Worm (Caenorhabditis elegans) whole organism, young adult: ENCODE results near the gene cin-4.

Experiments
- B0019.2 ChIP-seq: fragments of 200-800 bp; sonication (Bioruptor generic); conservative IDR thresholded peaks from 2 replicates; pipeline ENCODE4 v1.3.6; 2022; ENCODE audit warnings: missing genetic modification reagents, missing genetic modification characterization, missing compliant biosample characterization
- B0261.1 ChIP-seq: sonication (generic microtip); optimal IDR thresholded peaks from 2 replicates; lab custom pipeline; 2016; ENCODE audit warnings: mild to moderate bottlenecking, missing genetic modification characterization, moderate library complexity, missing compliant biosample characterization
- C17E4.6 ChIP-seq: fragments of 200-800 bp; sonication (Bioruptor generic); IDR thresholded peaks from 2 replicates; pipeline ENCODE4 v1.3.6; 2022; ENCODE audit warnings: missing genetic modification reagents, missing genetic modification characterization, missing compliant biosample characterization
- F10E7.11 ChIP-seq: sonication (generic microtip); optimal IDR thresholded peaks from 2 replicates; lab custom pipeline; 2017; ENCODE audit warnings: mild to moderate bottlenecking, missing genetic modification characterization, moderate library complexity, missing compliant biosample characterization
- F37B4.10 ChIP-seq: fragments of 200-800 bp; sonication (Bioruptor generic); IDR thresholded peaks from 2 replicates; pipeline ENCODE4 v1.3.6; 2022; ENCODE audit warnings: missing genetic modification characterization, missing compliant biosample characterization
- F39B2.1 ChIP-seq: fragments of 200-800 bp; sonication (Bioruptor generic); IDR thresholded peaks from 2 replicates; pipeline ENCODE4 v1.3.6; 2022; ENCODE audit warnings: missing genetic modification reagents, missing genetic modification characterization, missing compliant biosample characterization
- F57A8.1 ChIP-seq: fragments of 200-800 bp; sonication (Bioruptor generic); optimal IDR thresholded peaks from 2 replicates; lab custom pipeline; 2018; ENCODE audit warnings: mild to moderate bottlenecking, missing genetic modification characterization, moderate library complexity, missing compliant biosample characterization
- F57C9.4 ChIP-seq: sonication (generic microtip); optimal IDR thresholded peaks from 2 replicates; lab custom pipeline; 2017; ENCODE audit warnings: mild to moderate bottlenecking, missing genetic modification characterization, missing compliant biosample characterization
- K12H6.12 ChIP-seq: fragments of 200-800 bp; sonication (Bioruptor generic); optimal IDR thresholded peaks from 2 replicates; lab custom pipeline; 2018; ENCODE audit warnings: mild to moderate bottlenecking, missing genetic modification characterization, missing compliant biosample characterization
- Y56A3A.18 ChIP-seq: fragments of 200-800 bp; sonication (Bioruptor generic); IDR thresholded peaks from 2 replicates; pipeline ENCODE4 v1.3.6; 2022; ENCODE audit warnings: missing genetic modification reagents, missing genetic modification characterization, missing compliant biosample characterization
- Y95B8A.8 ChIP-seq: fragments of 200-800 bp; sonication (Bioruptor generic); IDR thresholded peaks from 2 replicates; pipeline ENCODE4 v1.3.6; 2022; ENCODE audit warnings: missing genetic modification reagents, missing genetic modification characterization, missing compliant biosample characterization
- aptf-3 ChIP-seq: fragments of 200-800 bp; sonication (Bioruptor generic); IDR thresholded peaks from 2 replicates; pipeline ENCODE4 v1.3.6; 2022; ENCODE audit warnings: missing genetic modification characterization, missing compliant biosample characterization
- bed-1 ChIP-seq: fragments of 200-800 bp; sonication (Bioruptor generic); IDR thresholded peaks from 2 replicates; pipeline ENCODE4 v1.3.6; 2022; ENCODE audit warnings: missing genetic modification reagents, missing genetic modification characterization, missing compliant biosample characterization
- bed-2 ChIP-seq: fragments of 200-800 bp; sonication (Bioruptor generic); IDR thresholded peaks from 2 replicates; pipeline ENCODE4 v1.3.6; 2022; ENCODE audit warnings: missing genetic modification reagents, missing genetic modification characterization, missing compliant biosample characterization
- cebp-1 ChIP-seq, 2 experiments: fragments of 200-800 bp in 1 of 2; sonication (Bioruptor generic) in 1 of 2; sonication (generic microtip) in 1 of 2; IDR thresholded peaks in 1 of 2; optimal IDR thresholded peaks in 1 of 2; 2 replicates each; pipeline versions ENCODE4 v1.3.6 to Lab custom; 2017 to 2022; ENCODE audit warnings: missing compliant biosample characterization in 2 of 2, missing genetic modification characterization in 2 of 2, mild to moderate bottlenecking in 1 of 2, missing genetic modification reagents in 1 of 2, moderate library complexity in 1 of 2
- ceh-27 ChIP-seq: fragments of 200-800 bp; sonication (Bioruptor generic); optimal IDR thresholded peaks from 2 replicates; lab custom pipeline; 2018; ENCODE audit warnings: mild to moderate bottlenecking, missing genetic modification characterization, moderate library complexity, missing compliant biosample characterization
- ceh-91 ChIP-seq: fragments of 200-800 bp; sonication (Bioruptor generic); IDR thresholded peaks from 2 replicates; pipeline ENCODE4 v1.3.6; 2022; ENCODE audit warnings: missing genetic modification reagents, missing genetic modification characterization, missing compliant biosample characterization
- chd-7 ChIP-seq: sonication (generic microtip); optimal IDR thresholded peaks from 2 replicates; lab custom pipeline; 2016; ENCODE audit warnings: mild to moderate bottlenecking, missing genetic modification characterization, moderate library complexity, missing compliant biosample characterization
- die-1 ChIP-seq: sonication (generic microtip); optimal IDR thresholded peaks from 2 replicates; lab custom pipeline; 2016; ENCODE audit warnings: missing genotype, mild to moderate bottlenecking, missing genetic modification characterization, missing compliant biosample characterization
- efl-1 ChIP-seq: fragments of 150-350 bp; optimal IDR thresholded peaks from 2 replicates; lab custom pipeline; 2014; ENCODE audit warnings: missing biosample characterization, missing genetic modification reagents, missing genetic modification characterization
- egl-18 ChIP-seq: fragments of 200-800 bp; sonication (Bioruptor generic); IDR thresholded peaks from 2 replicates; pipeline ENCODE4 v1.3.6; 2022; ENCODE audit warnings: missing genetic modification reagents, missing genetic modification characterization, missing compliant biosample characterization
- egl-44 ChIP-seq: fragments of 200-800 bp; sonication (Bioruptor generic); IDR thresholded peaks from 2 replicates; pipeline ENCODE4 v1.3.6; 2022; ENCODE audit warnings: missing genetic modification reagents, missing genetic modification characterization, missing compliant biosample characterization
- egrh-3 ChIP-seq: fragments of 200-800 bp; sonication (Bioruptor generic); IDR thresholded peaks from 2 replicates; pipeline ENCODE4 v1.3.6; 2022; ENCODE audit warnings: missing genetic modification reagents, missing genetic modification characterization, missing compliant biosample characterization
- hmg-20 ChIP-seq: fragments of 200-800 bp; sonication (Bioruptor generic); IDR thresholded peaks from 2 replicates; pipeline ENCODE4 v1.3.6; 2022; ENCODE audit warnings: missing genetic modification reagents, missing genetic modification characterization, missing compliant biosample characterization
- let-607 ChIP-seq, 2 experiments: fragments of 200-800 bp in 1 of 2; sonication (Bioruptor generic) in 1 of 2; sonication (generic microtip) in 1 of 2; optimal IDR thresholded peaks; 2 replicates each; lab custom pipeline; 2016 to 2018; ENCODE audit warnings: mild to moderate bottlenecking in 2 of 2, missing compliant biosample characterization in 2 of 2, missing genetic modification characterization in 2 of 2, moderate library complexity in 2 of 2, missing genotype in 1 of 2
- lin-26 ChIP-seq: fragments of 200-800 bp; sonication (Bioruptor generic); IDR thresholded peaks from 2 replicates; pipeline ENCODE4 v1.3.6; 2022; ENCODE audit warnings: missing genetic modification reagents, missing genetic modification characterization, missing compliant biosample characterization
- lir-1 ChIP-seq: fragments of 200-800 bp; sonication (Bioruptor generic); conservative IDR thresholded peaks from 2 replicates; pipeline ENCODE4 v1.3.6; 2022; ENCODE audit warnings: missing genetic modification reagents, missing genetic modification characterization, missing compliant biosample characterization
- lsl-1 ChIP-seq: fragments of 200-800 bp; sonication (Bioruptor generic); optimal IDR thresholded peaks from 2 replicates; lab custom pipeline; 2018; ENCODE audit warnings: mild to moderate bottlenecking, missing genetic modification characterization, moderate library complexity, missing compliant biosample characterization
- madf-10 ChIP-seq: sonication (generic microtip); optimal IDR thresholded peaks from 2 replicates; lab custom pipeline; 2016; ENCODE audit warnings: mild to moderate bottlenecking, missing genetic modification characterization, missing compliant biosample characterization
- madf-6 ChIP-seq: fragments of 200-800 bp; sonication (Bioruptor generic); IDR thresholded peaks from 2 replicates; pipeline ENCODE4 v1.3.6; 2022; ENCODE audit warnings: missing genetic modification reagents, missing genetic modification characterization, missing compliant biosample characterization
- nfya-1 ChIP-seq: sonication (generic microtip); optimal IDR thresholded peaks from 2 replicates; lab custom pipeline; 2017; ENCODE audit warnings: antibody characterized with exemption, missing compliant biosample characterization, missing genetic modification characterization, borderline replicate concordance; ENCODE audit not compliant: insufficient read depth
- nhr-80 ChIP-seq: sonication (generic microtip); optimal IDR thresholded peaks from 2 replicates; lab custom pipeline; 2016; ENCODE audit warnings: missing genetic modification characterization, missing compliant biosample characterization
- pbrm-1 ChIP-seq: fragments of 200-800 bp; sonication (Bioruptor generic); IDR thresholded peaks from 2 replicates; pipeline ENCODE4 v1.3.6; 2022; ENCODE audit warnings: missing genetic modification reagents, missing genetic modification characterization, missing compliant biosample characterization
- rcor-1 ChIP-seq: fragments of 200-800 bp; sonication (Bioruptor generic); IDR thresholded peaks from 2 replicates; pipeline ENCODE4 v1.3.6; 2022; ENCODE audit warnings: missing genetic modification reagents, missing genetic modification characterization, missing compliant biosample characterization
- rec-8 ChIP-seq, 2 experiments: sonication (generic microtip); optimal IDR thresholded peaks; 2 replicates each; lab custom pipeline; 2016; ENCODE audit warnings: mild to moderate bottlenecking in 2 of 2, missing genetic modification characterization in 2 of 2, missing genetic modification reagents in 2 of 2, missing genotype in 2 of 2, missing biosample characterization in 1 of 2, missing compliant biosample characterization in 1 of 2, moderate library complexity in 1 of 2
- snpc-1.3 ChIP-seq: sonication (generic microtip); optimal IDR thresholded peaks from 2 replicates; lab custom pipeline; 2017; ENCODE audit warnings: missing genetic modification characterization, mild to moderate bottlenecking, missing compliant biosample characterization, antibody characterized with exemption, moderate library complexity, missing genotype, missing genetic modification reagents; ENCODE audit not compliant: insufficient read depth
- somi-1 ChIP-seq: fragments of 200-800 bp; sonication (Bioruptor generic); optimal IDR thresholded peaks from 2 replicates; lab custom pipeline; 2018; ENCODE audit warnings: mild to moderate bottlenecking, missing genetic modification characterization, missing compliant biosample characterization
- tlf-1 ChIP-seq: fragments of 200-800 bp; sonication (Bioruptor generic); optimal IDR thresholded peaks from 2 replicates; lab custom pipeline; 2018; ENCODE audit warnings: mild to moderate bottlenecking, missing genetic modification characterization, missing compliant biosample characterization
- zfh-2 ChIP-seq: fragments of 200-800 bp; sonication (Bioruptor generic); conservative IDR thresholded peaks from 2 replicates; pipeline ENCODE4 v1.3.6; 2022; ENCODE audit warnings: missing genetic modification reagents, missing genetic modification characterization, missing compliant biosample characterization
- ztf-6 ChIP-seq: fragments of 200-800 bp; sonication (Bioruptor generic); IDR thresholded peaks from 2 replicates; pipeline ENCODE4 v1.3.6; 2022; ENCODE audit warnings: missing genetic modification reagents, missing genetic modification characterization, missing compliant biosample characterization

The cin-4 gene

DNA sequence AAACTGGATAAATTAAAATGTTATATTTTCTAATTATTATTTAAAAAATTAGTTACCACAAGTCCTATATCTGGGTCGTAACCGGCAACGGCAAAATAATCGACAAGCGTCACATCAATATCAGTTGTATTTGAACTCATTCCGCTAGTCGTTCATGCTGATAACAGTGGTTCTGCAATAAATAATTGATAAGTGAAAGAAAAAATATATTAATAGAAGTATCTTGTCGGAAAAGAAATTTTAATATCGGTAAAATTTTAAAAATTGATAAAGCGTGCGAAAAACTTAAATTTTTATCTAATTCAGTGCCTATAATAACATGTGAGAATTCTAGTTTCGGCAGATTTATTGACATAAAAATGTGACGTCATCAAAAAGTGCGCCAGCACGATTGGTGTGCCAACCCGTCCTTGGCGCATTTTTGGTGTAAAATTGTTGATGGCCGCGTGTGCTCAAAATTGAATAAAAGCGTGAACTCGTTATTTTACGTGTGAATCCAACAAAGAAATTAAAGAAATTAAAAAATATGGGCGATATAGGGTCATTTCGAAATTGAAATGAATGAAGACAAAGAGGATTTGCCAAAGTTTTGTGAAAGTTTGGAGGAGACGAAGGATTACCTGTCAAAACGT lies 15.6 kb upstream of the cin-4 start, which contains the start of the genes lst-6 and lst-5 (continued):
- TF ChIP-seq rcor-1 (GFP tag; lab: Robert Waterston, UW) (no peak), die-1 (tag; lab: Kevin White, UChicago) (no peak), F37B4.10 (GFP tag; lab: Robert Waterston, UW) (no peak), ceh-91 (no peak), F57C9.4 (tag; lab: Kevin White, UChicago) (no peak), ceh-27 (GFP tag; lab: Kevin White, UChicago) (no peak), F39B2.1 (GFP tag; lab: Robert Waterston, UW) (no peak), F57A8.1 (GFP tag; lab: Kevin White, UChicago) (no peak), nfya-1 (tag; lab: Kevin White, UChicago) (no peak), nhr-80 (tag; lab: Kevin White, UChicago) (peak; percentile 69), zfh-2 (GFP tag; lab: Robert Waterston, UW) (no peak), lin-26 (GFP tag; lab: Robert Waterston, UW) (no peak), C17E4.6 (no peak), somi-1 (no peak), ztf-6 (no peak), lir-1 (GFP tag; lab: Robert Waterston, UW) (no peak), hmg-20 (GFP tag; lab: Robert Waterston, UW) (no peak), pbrm-1 (no peak), bed-2 (GFP tag; lab: Robert Waterston, UW) (no peak), snpc-1.3 (tag; lab: Kevin White, UChicago) (no peak), chd-7 (tag; lab: Kevin White, UChicago) (no peak), Y95B8A.8 (GFP tag; lab: Robert Waterston, UW) (no peak), bed-1 (no peak), lsl-1 (GFP tag; lab: Kevin White, UChicago) (no peak), F10E7.11 (tag; lab: Kevin White, UChicago) (no peak), egl-44 (no peak), B0261.1 (no peak), madf-10 (tag; lab: Kevin White, UChicago) (no peak), rec-8 (tag; optimal IDR thresholded peaks at IDR 0.05; lab: Kevin White, UChicago) (no peak), B0019.2 (GFP tag; lab: Robert Waterston, UW) (no peak), efl-1 (GFP tag; lab: Kevin White, UChicago) (no peak), K12H6.12 (no peak), Y56A3A.18 (GFP tag; lab: Robert Waterston, UW) (no peak), cebp-1 (GFP tag; IDR thresholded peaks at IDR 0.05; lab: Robert Waterston, UW) (no peak), cebp-1 (tag; optimal IDR thresholded peaks at IDR 0.05; lab: Kevin White, UChicago) (peak; percentile 54), tlf-1 (GFP tag; lab: Kevin White, UChicago) (no peak), madf-6 (no peak), egl-18 (GFP tag; lab: Robert Waterston, UW) (no peak), let-607 (tag; optimal IDR thresholded peaks at IDR 0.05; lab: Kevin White, UChicago) (peak in 1 of 2 experiments; percentile 23), aptf-3 (no peak), egrh-3 (no peak)
